Worm (Caenorhabditis elegans) whole organism, L1 larva: ENCODE measurements around the gene acds-10.

Experiments used
- C04F5.9 ChIP-seq: sonication (generic microtip); optimal IDR thresholded peaks from 2 replicates; lab custom pipeline; 2016; ENCODE audit warnings: missing genetic modification characterization, missing compliant biosample characterization
- Y116A8C.19 ChIP-seq: sonication (generic microtip); optimal IDR thresholded peaks from 2 replicates; lab custom pipeline; 2016; ENCODE audit warnings: missing compliant biosample characterization, missing genetic modification characterization, borderline replicate concordance
- aly-2 ChIP-seq: fragments of 150-350 bp; optimal IDR thresholded peaks from 2 replicates; lab custom pipeline; 2014; ENCODE audit warnings: missing biosample characterization, missing genetic modification characterization
- ceh-8 ChIP-seq: fragments of 200-800 bp; sonication (Bioruptor generic); optimal IDR thresholded peaks from 2 replicates; lab custom pipeline; 2018; ENCODE audit warnings: mild to moderate bottlenecking, missing genetic modification characterization, moderate library complexity, missing compliant biosample characterization
- ceh-88 ChIP-seq: fragments of 200-800 bp; sonication (Bioruptor generic); IDR thresholded peaks from 2 replicates; pipeline ENCODE4 v1.3.6; 2022; ENCODE audit warnings: missing genetic modification characterization, missing compliant biosample characterization
- ceh-90 ChIP-seq: sonication (generic microtip); optimal IDR thresholded peaks from 2 replicates; lab custom pipeline; 2016; ENCODE audit warnings: missing genetic modification characterization, missing compliant biosample characterization
- ces-1 ChIP-seq: fragments of 150-350 bp; optimal IDR thresholded peaks from 2 replicates; lab custom pipeline; 2014; ENCODE audit warnings: missing biosample characterization, missing genetic modification reagents, missing genetic modification characterization
- efl-1 ChIP-seq, 4 experiments: fragments of 150-350 bp; optimal IDR thresholded peaks in 3 of 4; peaks in 1 of 4; 1 replicate in 1 of 4; 2 replicates in 3 of 4; lab custom pipeline; 2014; ENCODE audit warnings: missing biosample characterization in 2 of 4, missing genetic modification characterization in 2 of 4, missing genetic modification reagents in 2 of 4
- efl-3 ChIP-seq: fragments of 200-800 bp; sonication (Bioruptor generic); optimal IDR thresholded peaks from 2 replicates; lab custom pipeline; 2018; ENCODE audit warnings: mild to moderate bottlenecking, missing genetic modification characterization, missing compliant biosample characterization
- egl-13 ChIP-seq: sonication (generic microtip); optimal IDR thresholded peaks from 2 replicates; lab custom pipeline; 2016; ENCODE audit warnings: missing genotype, missing genetic modification reagents, missing genetic modification characterization, missing compliant biosample characterization
- elt-2 ChIP-seq: sonication (generic microtip); optimal IDR thresholded peaks from 2 replicates; lab custom pipeline; 2016; ENCODE audit warnings: missing genetic modification characterization, mild to moderate bottlenecking, inconsistent platforms, missing compliant biosample characterization, missing genetic modification reagents
- elt-3 ChIP-seq, 6 experiments: fragments of 150-350 bp in 1 of 6; sonication (generic microtip); optimal IDR thresholded peaks; 2 replicates each; lab custom pipeline; 2017 to 2018; ENCODE audit warnings: missing biosample characterization in 6 of 6, missing genetic modification characterization in 6 of 6, inconsistent platforms in 1 of 6
- ets-5 ChIP-seq: fragments of 200-800 bp; sonication (Bioruptor generic); IDR thresholded peaks from 2 replicates; pipeline ENCODE4 v1.3.6; 2022; ENCODE audit warnings: missing genetic modification characterization, missing compliant biosample characterization
- fkh-8 ChIP-seq: sonication (generic microtip); optimal IDR thresholded peaks from 2 replicates; lab custom pipeline; 2016; ENCODE audit warnings: mild to moderate bottlenecking, missing genetic modification characterization, missing compliant biosample characterization
- grh-1 ChIP-seq: fragments of 200-800 bp; sonication (Bioruptor generic); IDR thresholded peaks from 2 replicates; pipeline ENCODE4 v1.3.6; 2022; ENCODE audit warnings: missing genetic modification reagents, missing genetic modification characterization, missing compliant biosample characterization
- hlh-17 ChIP-seq: fragments of 200-800 bp; sonication (Bioruptor generic); optimal IDR thresholded peaks from 2 replicates; lab custom pipeline; 2018; ENCODE audit warnings: missing genetic modification characterization, mild to moderate bottlenecking, missing compliant biosample characterization, moderate library complexity, borderline replicate concordance
- hlh-4 ChIP-seq: sonication (generic microtip); optimal IDR thresholded peaks from 2 replicates; lab custom pipeline; 2016; ENCODE audit warnings: mild to moderate bottlenecking, missing genetic modification characterization, missing compliant biosample characterization
- hpl-2 ChIP-seq: fragments of 150-350 bp; optimal IDR thresholded peaks from 2 replicates; lab custom pipeline; 2014; ENCODE audit warnings: missing biosample characterization, missing genetic modification reagents, missing genetic modification characterization
- jun-1 ChIP-seq: fragments of 150-350 bp; optimal IDR thresholded peaks from 2 replicates; lab custom pipeline; 2014; ENCODE audit warnings: missing biosample characterization, missing genetic modification reagents, missing genetic modification characterization
- lin-35 ChIP-seq, 2 experiments: fragments of 150-350 bp; optimal IDR thresholded peaks; 2 replicates each; lab custom pipeline; 2014; ENCODE audit warnings: missing biosample characterization in 2 of 2, missing genetic modification characterization in 2 of 2, missing genetic modification reagents in 2 of 2
- lsy-2 ChIP-seq, 2 experiments: fragments of 150-350 bp; optimal IDR thresholded peaks; 2 replicates each; lab custom pipeline; 2014; ENCODE audit warnings: missing biosample characterization in 2 of 2, missing genetic modification characterization in 2 of 2
- mab-9 ChIP-seq: fragments of 200-800 bp; sonication (Bioruptor generic); IDR thresholded peaks from 2 replicates; pipeline ENCODE4 v1.3.6; 2022; ENCODE audit warnings: missing genetic modification reagents, missing genetic modification characterization, missing compliant biosample characterization
- mdl-1 ChIP-seq, 2 experiments: fragments of 150-350 bp; optimal IDR thresholded peaks; 2 replicates each; lab custom pipeline; 2014 to 2017; ENCODE audit warnings: missing biosample characterization in 2 of 2, missing genetic modification characterization in 2 of 2, inconsistent platforms in 1 of 2
- mef-2 ChIP-seq: fragments of 150-350 bp; optimal IDR thresholded peaks from 2 replicates; lab custom pipeline; 2014; ENCODE audit warnings: missing biosample characterization, missing genetic modification characterization
- mep-1 ChIP-seq: fragments of 150-350 bp; optimal IDR thresholded peaks from 2 replicates; lab custom pipeline; 2014; ENCODE audit warnings: missing biosample characterization, missing genetic modification characterization
- nhr-47 ChIP-seq: sonication (generic microtip); optimal IDR thresholded peaks from 2 replicates; lab custom pipeline; 2016; ENCODE audit warnings: mild to moderate bottlenecking, missing genetic modification characterization, moderate library complexity, missing compliant biosample characterization
- nhr-71 ChIP-seq: sonication (generic microtip); optimal IDR thresholded peaks from 2 replicates; lab custom pipeline; 2016; ENCODE audit warnings: mild to moderate bottlenecking, missing genetic modification characterization, moderate library complexity, missing compliant biosample characterization
- nhr-76 ChIP-seq: sonication (generic microtip); optimal IDR thresholded peaks from 2 replicates; lab custom pipeline; 2017; ENCODE audit warnings: missing biosample characterization, missing genetic modification characterization
- nhr-77 ChIP-seq: fragments of 150-350 bp; optimal IDR thresholded peaks from 2 replicates; lab custom pipeline; 2014; ENCODE audit warnings: missing biosample characterization, missing genetic modification characterization
- nhr-84 ChIP-seq: sonication (generic microtip); optimal IDR thresholded peaks from 2 replicates; lab custom pipeline; 2017; ENCODE audit warnings: missing biosample characterization, missing genetic modification characterization
- pax-3 ChIP-seq: fragments of 200-800 bp; sonication (Bioruptor generic); optimal IDR thresholded peaks from 2 replicates; lab custom pipeline; 2018; ENCODE audit warnings: mild to moderate bottlenecking, missing genetic modification characterization, moderate library complexity, missing compliant biosample characterization
- pqm-1 ChIP-seq: sonication (generic microtip); optimal IDR thresholded peaks from 3 replicates; lab custom pipeline; 2017; ENCODE audit warnings: missing biosample characterization, missing genetic modification characterization
- snu-23 ChIP-seq: sonication (generic microtip); optimal IDR thresholded peaks from 2 replicates; lab custom pipeline; 2016; ENCODE audit warnings: missing genetic modification characterization, missing compliant biosample characterization
- sox-4 ChIP-seq: sonication (generic microtip); optimal IDR thresholded peaks from 2 replicates; lab custom pipeline; 2016; ENCODE audit warnings: missing genetic modification characterization, missing compliant biosample characterization
- sptf-1 ChIP-seq: fragments of 150-350 bp; optimal IDR thresholded peaks from 2 replicates; lab custom pipeline; 2014; ENCODE audit warnings: missing biosample characterization, missing genetic modification characterization
- sup-37 ChIP-seq: fragments of 200-800 bp; sonication (Bioruptor generic); optimal IDR thresholded peaks from 2 replicates; lab custom pipeline; 2018; ENCODE audit warnings: mild to moderate bottlenecking, missing genetic modification characterization, missing compliant biosample characterization
- tlp-1 ChIP-seq: fragments of 150-350 bp; optimal IDR thresholded peaks from 2 replicates; lab custom pipeline; 2014; ENCODE audit warnings: missing biosample characterization, missing genetic modification characterization
- unc-30 ChIP-seq: sonication (generic microtip); optimal IDR thresholded peaks from 2 replicates; lab custom pipeline; 2017; ENCODE audit warnings: missing biosample characterization, missing genetic modification characterization
- unc-86 ChIP-seq: sonication (generic microtip); optimal IDR thresholded peaks from 2 replicates; lab custom pipeline; 2016; ENCODE audit warnings: missing genetic modification characterization, missing compliant biosample characterization
- vab-15 ChIP-seq: sonication (generic microtip); optimal IDR thresholded peaks from 2 replicates; lab custom pipeline; 2017; ENCODE audit warnings: missing genotype, mild to moderate bottlenecking, missing genetic modification characterization, missing compliant biosample characterization
- zag-1 ChIP-seq: fragments of 150-350 bp; optimal IDR thresholded peaks from 2 replicates; lab custom pipeline; 2014; ENCODE audit warnings: missing biosample characterization, missing genetic modification characterization
- ztf-11 ChIP-seq, 2 experiments: sonication (generic microtip); optimal IDR thresholded peaks; 2 replicates each; lab custom pipeline; 2016 to 2017; ENCODE audit warnings: missing genetic modification characterization in 2 of 2, missing biosample characterization in 1 of 2, missing compliant biosample characterization in 1 of 2

Gene acds-10

DNA sequence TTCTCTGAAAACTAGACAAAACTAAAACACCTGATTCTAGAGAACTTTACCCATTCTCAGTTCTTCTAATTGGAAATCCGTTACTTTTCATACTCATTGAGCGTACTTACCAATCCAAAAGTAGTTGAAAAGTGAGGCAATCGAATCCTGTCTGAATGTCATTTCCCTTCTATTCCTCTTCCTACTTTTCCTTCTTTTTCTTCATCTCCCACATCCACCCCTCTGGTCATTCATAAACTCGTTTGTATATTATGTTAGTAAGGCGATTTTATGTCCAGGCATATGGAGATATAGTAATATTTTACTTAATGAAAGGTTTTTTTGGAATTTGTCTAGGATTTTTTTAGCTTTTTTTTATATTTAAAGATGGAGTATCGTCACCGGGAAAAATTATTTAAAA is 39.3 kb upstream of the acds-10 start:
- TF ChIP-seq fkh-8 (tag; lab: Kevin White, UChicago) (peak; percentile 31), C04F5.9 (tag; lab: Kevin White, UChicago) (no peak), mep-1 (tag; lab: Kevin White, UChicago) (no peak), nhr-71 (tag; lab: Kevin White, UChicago) (peak; percentile 32), efl-1 (optimal IDR thresholded peaks at IDR 0.05; lab: Kevin White, UChicago) (no peak), efl-1 (GFP tag; optimal IDR thresholded peaks at IDR 0.05 in 1 of 2; lab: Kevin White, UChicago) (peak in 1 of 2 experiments; percentile 81), hlh-4 (tag; lab: Kevin White, UChicago) (peak; percentile 77), egl-13 (tag; lab: Kevin White, UChicago) (no peak), zag-1 (tag; lab: Kevin White, UChicago) (no peak), nhr-47 (tag; lab: Kevin White, UChicago) (no peak)
- TF ChIP-seq, all 84 proteins: peak for 4

DNA sequence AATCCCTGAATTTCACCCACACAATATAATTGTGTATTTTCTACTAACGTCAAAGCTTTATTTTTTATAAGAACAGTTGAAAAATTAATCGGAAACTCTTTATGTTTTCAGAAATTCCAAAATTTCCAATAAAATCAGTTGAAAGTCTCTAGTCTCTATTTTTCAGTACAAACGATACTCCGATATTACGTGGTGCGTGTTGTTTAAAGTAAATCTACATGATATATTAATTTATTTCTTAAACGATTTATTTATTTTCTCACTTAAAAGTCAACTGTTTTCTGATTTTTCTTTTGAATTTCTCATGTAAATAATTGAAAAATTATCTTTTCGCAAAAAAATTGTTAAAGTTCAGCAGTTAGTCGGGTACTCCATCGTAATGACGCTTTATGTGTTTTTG is 35.4 kb upstream of the acds-10 start:
- TF ChIP-seq snu-23 (no peak), ces-1 (GFP tag; lab: Kevin White, UChicago) (no peak), nhr-84 (tag; lab: Kevin White, UChicago) (no peak), lsy-2 (tag; optimal IDR thresholded peaks at IDR 0.05; lab: Kevin White, UChicago) (peak; percentile 18 to 29), Y116A8C.19 (no peak), unc-86 (tag; lab: Kevin White, UChicago) (no peak), nhr-76 (tag; lab: Kevin White, UChicago) (no peak), efl-3 (GFP tag; lab: Kevin White, UChicago) (no peak), efl-1 (optimal IDR thresholded peaks at IDR 0.05; lab: Kevin White, UChicago) (peak in 1 of 2 experiments; percentile 9), efl-1 (GFP tag; optimal IDR thresholded peaks at IDR 0.05 in 1 of 2; lab: Kevin White, UChicago) (peak; percentile 18 to 72), hlh-17 (GFP tag; lab: Kevin White, UChicago) (no peak), ceh-88 (no peak), vab-15 (no peak), sptf-1 (tag; lab: Kevin White, UChicago) (no peak), pax-3 (tag; lab: Kevin White, UChicago) (no peak), ets-5 (GFP tag; lab: Robert Waterston, UW) (no peak), aly-2 (tag; lab: Kevin White, UChicago) (no peak)

DNA sequence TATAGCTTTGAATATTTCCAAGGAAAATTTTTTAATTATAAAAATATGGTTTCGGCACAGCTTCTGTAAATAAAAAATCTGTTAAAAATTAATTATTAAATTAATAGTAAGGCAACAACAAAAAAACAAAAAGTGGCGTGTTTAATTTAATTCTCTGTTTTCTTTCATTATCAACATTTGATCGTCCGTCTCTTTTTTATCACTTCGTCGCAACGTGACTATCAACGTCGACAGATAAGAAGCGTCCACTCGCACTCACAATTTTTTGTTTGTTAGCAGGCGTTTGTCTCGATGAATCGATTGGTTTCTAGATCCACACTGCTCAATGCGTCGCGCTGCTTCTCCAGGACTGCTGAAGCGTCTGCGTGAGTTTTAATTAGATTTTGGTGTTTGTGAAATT is 35.0 kb upstream of the acds-10 start, which contains the start of gene gcst-1:
Gene gcst-1 (plus strand): TSS at position 277 of the 400 bp plus-strand sequence.
- no peak for TF ChIP-seq grh-1 (GFP tag; lab: Robert Waterston, UW)
- TF ChIP-seq nhr-71 (tag; lab: Kevin White, UChicago): peak; percentile 10
- no peak for TF ChIP-seq pqm-1 (tag; lab: Kevin White, UChicago)
- TF ChIP-seq tlp-1: no peak
- TF ChIP-seq efl-3 (GFP tag; lab: Kevin White, UChicago): no peak
- TF ChIP-seq sox-4 (tag; lab: Kevin White, UChicago): no peak
- no peak for TF ChIP-seq pax-3 (tag; lab: Kevin White, UChicago)
- TF ChIP-seq elt-2 (tag; lab: Kevin White, UChicago): peak; percentile 69
- peak in 1 of 2 experiments; percentile 40 for TF ChIP-seq mdl-1 (tag; optimal IDR thresholded peaks at IDR 0.05; lab: Kevin White, UChicago)
- peak in 1 of 2 experiments; percentile 23 for TF ChIP-seq lin-35 (GFP tag; optimal IDR thresholded peaks at IDR 0.05; lab: Kevin White, UChicago)
- TF ChIP-seq ceh-90 (tag; lab: Kevin White, UChicago): no peak
- TF ChIP-seq elt-3 (tag; optimal IDR thresholded peaks at IDR 0.05; lab: Kevin White, UChicago): peak in 1 of 6 experiments; percentile 38

DNA sequence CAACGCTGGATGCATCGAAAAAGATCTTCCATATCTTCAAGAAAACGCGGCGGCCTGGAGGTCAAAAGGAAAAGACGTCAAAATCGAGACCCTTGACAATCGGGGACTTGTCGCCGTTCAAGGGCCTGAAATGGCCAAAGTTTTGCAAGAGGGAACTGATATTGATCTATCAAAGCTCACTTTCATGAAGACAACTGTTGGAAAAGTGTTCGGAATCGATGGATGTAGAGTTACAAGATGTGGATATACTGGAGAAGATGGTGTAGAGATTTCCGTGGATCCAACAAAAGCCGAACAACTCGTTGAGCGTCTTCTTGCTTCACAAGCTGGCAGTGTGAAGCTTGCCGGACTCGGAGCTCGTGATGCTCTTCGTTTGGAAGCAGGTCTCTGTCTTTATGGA is 34.1 kb upstream of the acds-10 start:
- TF ChIP-seq jun-1 (tag; lab: Kevin White, UChicago) (no peak), unc-30 (no peak), sup-37 (GFP tag; lab: Kevin White, UChicago) (no peak), unc-86 (tag; lab: Kevin White, UChicago) (no peak), ceh-8 (no peak), ztf-11 (tag; optimal IDR thresholded peaks at IDR 0.05; lab: Kevin White, UChicago) (no peak), mef-2 (tag; lab: Kevin White, UChicago) (no peak), mab-9 (GFP tag; lab: Robert Waterston, UW) (no peak), pax-3 (tag; lab: Kevin White, UChicago) (no peak), snu-23 (no peak), nhr-77 (tag; lab: Kevin White, UChicago) (no peak), hpl-2 (GFP tag; lab: Kevin White, UChicago) (no peak)
